Worm (Caenorhabditis elegans) whole organism, young adult: ENCODE data around the gene ZK622.4.
A peak's percentile ranks its signal among the peaks of the same experiment; 100 is the strongest.

ENCODE experiments used
- B0261.1 ChIP-seq: sonication (generic microtip); optimal IDR thresholded peaks from 2 replicates; lab custom pipeline; 2016; ENCODE audit warnings: mild to moderate bottlenecking, missing genetic modification characterization, moderate library complexity, missing compliant biosample characterization
- B0336.3 ChIP-seq: fragments of 200-800 bp; sonication (Bioruptor generic); IDR thresholded peaks from 2 replicates; pipeline ENCODE4 v1.3.6; 2022; ENCODE audit warnings: missing genetic modification characterization, missing compliant biosample characterization
- C06A6.2 ChIP-seq: fragments of 200-800 bp; sonication (Bioruptor generic); conservative IDR thresholded peaks from 2 replicates; pipeline ENCODE4 v1.3.6; 2022; ENCODE audit warnings: missing genetic modification characterization, missing compliant biosample characterization
- K12H6.12 ChIP-seq: fragments of 200-800 bp; sonication (Bioruptor generic); optimal IDR thresholded peaks from 2 replicates; lab custom pipeline; 2018; ENCODE audit warnings: mild to moderate bottlenecking, missing genetic modification characterization, missing compliant biosample characterization
- Y53G8AR.9 ChIP-seq: fragments of 200-800 bp; sonication (Bioruptor generic); conservative IDR thresholded peaks from 2 replicates; pipeline ENCODE4 v1.3.6; 2022; ENCODE audit warnings: missing genetic modification reagents, missing genetic modification characterization, missing compliant biosample characterization
- akir-1 ChIP-seq: fragments of 200-800 bp; sonication (Bioruptor generic); optimal IDR thresholded peaks from 2 replicates; lab custom pipeline; 2018; ENCODE audit warnings: mild to moderate bottlenecking, missing genetic modification characterization, moderate library complexity, missing compliant biosample characterization
- ama-1 ChIP-seq, 3 experiments: fragments of 150-350 bp in 1 of 3; sonication (generic microtip) in 2 of 3; optimal IDR thresholded peaks; 2 replicates each; lab custom pipeline; 2014 to 2018; ENCODE audit warnings: missing biosample characterization in 2 of 3, missing genetic modification characterization in 2 of 3, missing genetic modification reagents in 2 of 3
- aptf-3 ChIP-seq: fragments of 200-800 bp; sonication (Bioruptor generic); IDR thresholded peaks from 2 replicates; pipeline ENCODE4 v1.3.6; 2022; ENCODE audit warnings: missing genetic modification characterization, missing compliant biosample characterization
- attf-5 ChIP-seq: fragments of 200-800 bp; sonication (Bioruptor generic); optimal IDR thresholded peaks from 2 replicates; lab custom pipeline; 2018; ENCODE audit warnings: mild to moderate bottlenecking, missing genetic modification characterization, missing compliant biosample characterization
- attf-6 ChIP-seq: fragments of 200-800 bp; sonication (Bioruptor generic); IDR thresholded peaks from 2 replicates; pipeline ENCODE4 v1.3.6; 2022; ENCODE audit warnings: missing genetic modification reagents, missing genetic modification characterization, missing compliant biosample characterization
- bed-2 ChIP-seq: fragments of 200-800 bp; sonication (Bioruptor generic); IDR thresholded peaks from 2 replicates; pipeline ENCODE4 v1.3.6; 2022; ENCODE audit warnings: missing genetic modification reagents, missing genetic modification characterization, missing compliant biosample characterization
- cebp-1 ChIP-seq, 2 experiments: fragments of 200-800 bp in 1 of 2; sonication (Bioruptor generic) in 1 of 2; sonication (generic microtip) in 1 of 2; IDR thresholded peaks in 1 of 2; optimal IDR thresholded peaks in 1 of 2; 2 replicates each; pipeline versions ENCODE4 v1.3.6 to Lab custom; 2017 to 2022; ENCODE audit warnings: missing compliant biosample characterization in 2 of 2, missing genetic modification characterization in 2 of 2, mild to moderate bottlenecking in 1 of 2, missing genetic modification reagents in 1 of 2, moderate library complexity in 1 of 2
- cebp-2 ChIP-seq: fragments of 200-800 bp; sonication (Bioruptor generic); IDR thresholded peaks from 2 replicates; pipeline ENCODE4 v1.3.6; 2022; ENCODE audit warnings: missing genetic modification characterization, missing compliant biosample characterization
- ceh-79 ChIP-seq: sonication (generic microtip); optimal IDR thresholded peaks from 2 replicates; lab custom pipeline; 2017; ENCODE audit warnings: mild to moderate bottlenecking, missing genetic modification characterization, missing compliant biosample characterization
- die-1 ChIP-seq: sonication (generic microtip); optimal IDR thresholded peaks from 2 replicates; lab custom pipeline; 2016; ENCODE audit warnings: missing genotype, mild to moderate bottlenecking, missing genetic modification characterization, missing compliant biosample characterization
- dox-1 ChIP-seq: fragments of 200-800 bp; sonication (Bioruptor generic); IDR thresholded peaks from 2 replicates; pipeline ENCODE4 v1.3.6; 2022; ENCODE audit warnings: missing genetic modification reagents, missing genetic modification characterization, missing compliant biosample characterization
- dpl-1 ChIP-seq: fragments of 150-350 bp; optimal IDR thresholded peaks from 2 replicates; lab custom pipeline; 2014; ENCODE audit warnings: missing biosample characterization, missing genetic modification reagents, missing genetic modification characterization
- efl-1 ChIP-seq: fragments of 150-350 bp; optimal IDR thresholded peaks from 2 replicates; lab custom pipeline; 2014; ENCODE audit warnings: missing biosample characterization, missing genetic modification reagents, missing genetic modification characterization
- egl-44 ChIP-seq: fragments of 200-800 bp; sonication (Bioruptor generic); IDR thresholded peaks from 2 replicates; pipeline ENCODE4 v1.3.6; 2022; ENCODE audit warnings: missing genetic modification reagents, missing genetic modification characterization, missing compliant biosample characterization
- ets-4 ChIP-seq: fragments of 200-800 bp; sonication (Bioruptor generic); optimal IDR thresholded peaks from 2 replicates; lab custom pipeline; 2018; ENCODE audit warnings: mild to moderate bottlenecking, missing genetic modification characterization, missing compliant biosample characterization
- hmg-1.2 ChIP-seq: fragments of 200-800 bp; sonication (Bioruptor generic); IDR thresholded peaks from 2 replicates; pipeline ENCODE4 v1.3.6; 2022; ENCODE audit warnings: missing genetic modification reagents, missing genetic modification characterization, missing compliant biosample characterization
- let-526 ChIP-seq: fragments of 200-800 bp; sonication (Bioruptor generic); IDR thresholded peaks from 2 replicates; pipeline ENCODE4 v1.3.6; 2022; ENCODE audit warnings: missing genetic modification reagents, missing genetic modification characterization, missing compliant biosample characterization
- let-607 ChIP-seq, 2 experiments: fragments of 200-800 bp in 1 of 2; sonication (Bioruptor generic) in 1 of 2; sonication (generic microtip) in 1 of 2; optimal IDR thresholded peaks; 2 replicates each; lab custom pipeline; 2016 to 2018; ENCODE audit warnings: mild to moderate bottlenecking in 2 of 2, missing compliant biosample characterization in 2 of 2, missing genetic modification characterization in 2 of 2, moderate library complexity in 2 of 2, missing genotype in 1 of 2
- lin-54 ChIP-seq: fragments of 200-800 bp; sonication (Bioruptor generic); optimal IDR thresholded peaks from 2 replicates; lab custom pipeline; 2018; ENCODE audit warnings: mild to moderate bottlenecking, missing genetic modification characterization, missing compliant biosample characterization
- lsl-1 ChIP-seq: fragments of 200-800 bp; sonication (Bioruptor generic); optimal IDR thresholded peaks from 2 replicates; lab custom pipeline; 2018; ENCODE audit warnings: mild to moderate bottlenecking, missing genetic modification characterization, moderate library complexity, missing compliant biosample characterization
- madf-10 ChIP-seq: sonication (generic microtip); optimal IDR thresholded peaks from 2 replicates; lab custom pipeline; 2016; ENCODE audit warnings: mild to moderate bottlenecking, missing genetic modification characterization, missing compliant biosample characterization
- mcd-1 ChIP-seq: fragments of 200-800 bp; sonication (Bioruptor generic); IDR thresholded peaks from 2 replicates; pipeline ENCODE4 v1.3.6; 2022; ENCODE audit warnings: missing genetic modification reagents, missing genetic modification characterization, missing compliant biosample characterization
- mel-28 ChIP-seq: sonication (generic microtip); optimal IDR thresholded peaks from 2 replicates; lab custom pipeline; 2016; ENCODE audit warnings: borderline replicate concordance, mild to moderate bottlenecking, missing genetic modification characterization, missing compliant biosample characterization
- nfya-2 ChIP-seq: fragments of 200-800 bp; sonication (Bioruptor generic); IDR thresholded peaks from 2 replicates; pipeline ENCODE4 v1.3.6; 2022; ENCODE audit warnings: missing genetic modification reagents, missing genetic modification characterization, missing compliant biosample characterization
- nfyb-1 ChIP-seq: fragments of 200-800 bp; sonication (Bioruptor generic); IDR thresholded peaks from 2 replicates; pipeline ENCODE4 v1.3.6; 2022; ENCODE audit warnings: missing genetic modification reagents, missing genetic modification characterization, missing compliant biosample characterization
- nhr-80 ChIP-seq: sonication (generic microtip); optimal IDR thresholded peaks from 2 replicates; lab custom pipeline; 2016; ENCODE audit warnings: missing genetic modification characterization, missing compliant biosample characterization
- pbrm-1 ChIP-seq: fragments of 200-800 bp; sonication (Bioruptor generic); IDR thresholded peaks from 2 replicates; pipeline ENCODE4 v1.3.6; 2022; ENCODE audit warnings: missing genetic modification reagents, missing genetic modification characterization, missing compliant biosample characterization
- pha-4 ChIP-seq: fragments of 150-350 bp; sonication (generic microtip); optimal IDR thresholded peaks from 2 replicates; lab custom pipeline; 2014; ENCODE audit warnings: missing biosample characterization, missing genetic modification reagents, missing genetic modification characterization
- rcor-1 ChIP-seq: fragments of 200-800 bp; sonication (Bioruptor generic); IDR thresholded peaks from 2 replicates; pipeline ENCODE4 v1.3.6; 2022; ENCODE audit warnings: missing genetic modification reagents, missing genetic modification characterization, missing compliant biosample characterization
- repo-1 ChIP-seq: sonication (generic microtip); optimal IDR thresholded peaks from 2 replicates; lab custom pipeline; 2017; ENCODE audit warnings: mild to moderate bottlenecking, missing genetic modification characterization, missing compliant biosample characterization
- sdz-38 ChIP-seq: sonication (generic microtip); optimal IDR thresholded peaks from 2 replicates; lab custom pipeline; 2016; ENCODE audit warnings: missing genotype, missing genetic modification characterization, missing compliant biosample characterization
- snpc-1.1 ChIP-seq: sonication (generic microtip); optimal IDR thresholded peaks from 2 replicates; lab custom pipeline; 2017; ENCODE audit warnings: missing genetic modification characterization, mild to moderate bottlenecking, missing compliant biosample characterization, antibody characterized with exemption, moderate library complexity, missing genotype, missing genetic modification reagents; ENCODE audit not compliant: insufficient read depth
- tbp1 ChIP-seq: fragments of 200-800 bp; sonication (Bioruptor generic); optimal IDR thresholded peaks from 2 replicates; lab custom pipeline; 2018; ENCODE audit warnings: mild to moderate bottlenecking, missing genetic modification characterization, missing compliant biosample characterization
- tlf-1 ChIP-seq: fragments of 200-800 bp; sonication (Bioruptor generic); optimal IDR thresholded peaks from 2 replicates; lab custom pipeline; 2018; ENCODE audit warnings: mild to moderate bottlenecking, missing genetic modification characterization, missing compliant biosample characterization
- unc-130 ChIP-seq: sonication (generic microtip); optimal IDR thresholded peaks from 2 replicates; lab custom pipeline; 2016; ENCODE audit warnings: missing genetic modification reagents, missing genetic modification characterization, missing compliant biosample characterization
- unc-62 ChIP-seq: fragments of 150-350 bp; optimal IDR thresholded peaks from 2 replicates; lab custom pipeline; 2014; ENCODE audit warnings: missing biosample characterization, missing genetic modification reagents, missing genetic modification characterization
- ztf-25 ChIP-seq: fragments of 200-800 bp; sonication (Bioruptor generic); IDR thresholded peaks from 2 replicates; pipeline ENCODE4 v1.3.6; 2022; ENCODE audit warnings: missing genetic modification reagents, missing genetic modification characterization, missing compliant biosample characterization

ZK622.4 gene

DNA sequence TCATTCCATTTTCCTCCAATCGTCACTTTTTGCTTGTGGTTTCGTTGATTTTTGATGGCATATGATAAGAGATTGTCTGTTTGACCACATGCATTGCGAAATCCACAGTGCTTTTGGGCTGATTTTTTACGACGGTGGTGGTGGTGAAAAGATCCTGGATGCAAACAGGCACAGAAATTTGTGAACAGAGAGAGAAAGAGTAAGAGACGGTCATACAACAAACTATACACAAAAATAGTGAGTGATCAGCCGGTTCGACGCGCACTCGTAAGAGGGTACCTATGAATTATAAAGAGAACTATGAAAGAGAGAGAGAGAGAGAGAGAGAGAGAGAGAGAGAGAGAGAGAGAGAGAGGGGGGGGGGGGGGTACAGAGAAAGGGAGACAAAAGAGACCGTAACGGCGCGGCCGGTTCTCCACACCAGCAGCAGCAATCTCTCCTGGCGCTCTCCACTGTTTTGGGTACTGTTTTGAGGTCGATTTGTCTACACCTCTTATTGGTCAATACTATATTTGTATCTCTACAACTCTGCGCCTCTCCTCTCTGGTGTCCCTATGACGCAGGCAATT lies 29.3 kb downstream of the ZK622.4 start (continued):
- no peak for TF ChIP-seq ama-1 (optimal IDR thresholded peaks at IDR 0.05; lab: Kevin White, UChicago)
- TF ChIP-seq ama-1 (GFP tag; optimal IDR thresholded peaks at IDR 0.05; lab: Kevin White, UChicago): no peak
- TF ChIP-seq unc-130 (GFP tag; lab: Kevin White, UChicago): no peak
- TF ChIP-seq rcor-1: no peak
- no peak for TF ChIP-seq akir-1 (GFP tag; lab: Kevin White, UChicago)
- no peak for TF ChIP-seq mel-28 (tag; lab: Kevin White, UChicago)
- peak; percentile 76 for TF ChIP-seq dox-1 (GFP tag; lab: Robert Waterston, UW)
- TF ChIP-seq ztf-25 (GFP tag; lab: Robert Waterston, UW): no peak
- 0 out of 2 replicates have a peak, but pooled peaks have one; percentile 18 for TF ChIP-seq nfyb-1 (GFP tag; lab: Robert Waterston, UW)
- no peak for TF ChIP-seq madf-10
- no peak for TF ChIP-seq bed-2 (GFP tag; lab: Robert Waterston, UW)
- TF ChIP-seq lin-54: peak; percentile 31
- no peak for TF ChIP-seq attf-6 (GFP tag; lab: Robert Waterston, UW)
- TF ChIP-seq attf-5: peak; percentile 11
- TF ChIP-seq B0336.3: peak; percentile 82
- TF ChIP-seq, all 124 proteins: peak for 23

DNA sequence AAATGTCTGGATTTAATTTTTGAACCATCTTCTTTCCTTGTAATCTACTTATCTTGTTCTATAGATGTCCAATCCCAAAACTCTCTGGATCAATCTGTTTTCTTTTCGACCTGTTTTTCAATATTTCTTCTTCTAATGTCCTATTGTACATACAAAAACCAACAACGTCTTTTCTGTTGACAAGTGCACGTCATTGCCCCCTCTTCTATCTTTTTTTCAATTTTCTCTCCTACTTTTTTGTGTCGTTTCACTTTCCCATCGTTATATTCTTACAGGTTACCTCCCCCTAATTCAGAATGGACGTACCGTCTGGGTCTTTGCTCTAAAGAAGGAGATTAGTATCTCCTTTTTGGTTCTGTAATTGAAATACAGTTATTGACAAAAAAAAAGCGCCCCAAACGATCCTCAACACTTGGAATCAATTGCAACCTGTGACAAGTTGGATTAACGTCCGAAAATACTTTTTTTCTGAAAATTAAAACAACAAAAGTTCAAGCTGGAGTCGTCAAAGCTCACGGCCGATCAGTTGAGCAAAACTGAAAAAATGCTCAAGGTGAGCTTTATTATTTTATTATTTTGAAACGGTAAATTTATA lies 30.3 kb downstream of the ZK622.4 start, which contains the start of gene vhp-1:
Gene vhp-1 (plus strand): TSS at position 545 of the 595 bp plus-strand sequence.
- TF ChIP-seq K12H6.12 (no peak), nhr-80 (tag; lab: Kevin White, UChicago) (no peak), ceh-79 (tag; lab: Kevin White, UChicago) (no peak), aptf-3 (no peak), repo-1 (tag; lab: Kevin White, UChicago) (no peak), nfya-2 (GFP tag; lab: Robert Waterston, UW) (no peak), die-1 (tag; lab: Kevin White, UChicago) (no peak), dpl-1 (GFP tag; lab: Kevin White, UChicago) (no peak), let-607 (tag; optimal IDR thresholded peaks at IDR 0.05; lab: Kevin White, UChicago) (no peak)

DNA sequence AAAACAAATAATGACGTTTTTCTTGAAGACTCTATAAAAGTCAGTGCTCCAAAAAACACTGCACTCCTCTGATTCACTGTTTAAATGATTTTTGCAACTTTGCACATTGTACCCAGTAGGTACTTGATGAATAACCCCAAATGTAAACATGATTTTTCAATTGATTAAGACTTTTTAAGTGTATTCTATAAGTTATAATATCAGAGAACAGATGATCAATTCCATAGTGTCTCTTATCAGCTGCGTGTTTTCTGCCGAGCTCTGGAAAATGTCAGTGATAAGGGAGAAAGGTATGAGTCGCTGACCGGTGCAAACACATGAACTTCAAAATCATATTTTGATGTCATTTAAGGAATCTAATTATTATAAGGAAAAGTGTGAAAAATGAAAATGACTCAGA lies 31.3 kb downstream of the ZK622.4 start:
- TF ChIP-seq B0336.3 (0 out of 2 replicates have a peak, but pooled peaks have one; percentile 29), C06A6.2 (GFP tag; lab: Robert Waterston, UW) (no peak), tbp1 (GFP tag; lab: Kevin White, UChicago) (peak; percentile 3), ets-4 (GFP tag; lab: Kevin White, UChicago) (peak; percentile 11), snpc-1.1 (tag; lab: Kevin White, UChicago) (no peak), unc-62 (GFP tag; lab: Kevin White, UChicago) (peak; percentile 36), nhr-80 (tag; lab: Kevin White, UChicago) (peak; percentile 88), cebp-1 (GFP tag; IDR thresholded peaks at IDR 0.05; lab: Robert Waterston, UW) (no peak), cebp-1 (tag; optimal IDR thresholded peaks at IDR 0.05; lab: Kevin White, UChicago) (peak; percentile 46), pha-4 (peak; percentile 67)

DNA sequence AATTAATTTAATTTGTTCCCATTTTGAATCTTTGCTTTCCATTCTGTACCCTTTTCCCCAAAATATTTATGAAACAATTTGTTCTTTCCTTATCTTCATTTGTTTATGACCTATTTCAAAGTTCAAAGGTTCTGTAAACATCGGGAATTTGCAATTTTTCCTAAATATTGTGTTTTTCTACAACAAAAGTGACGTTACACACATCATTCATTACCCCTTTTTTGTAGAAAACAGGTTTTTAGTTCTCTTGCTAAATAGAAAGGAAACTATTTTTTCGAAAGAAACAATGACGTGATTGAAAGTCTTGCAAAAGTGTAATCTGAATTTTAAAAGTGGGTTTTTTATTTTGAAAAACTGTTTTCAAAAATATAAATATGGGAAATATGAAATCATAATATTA lies 32.2 kb downstream of the ZK622.4 start:
- TF ChIP-seq ceh-79 (tag; lab: Kevin White, UChicago) (no peak), K12H6.12 (no peak), egl-44 (GFP tag; lab: Robert Waterston, UW) (no peak), pbrm-1 (GFP tag; lab: Robert Waterston, UW) (no peak), Y53G8AR.9 (no peak), cebp-2 (no peak), lsl-1 (no peak), B0261.1 (no peak), mel-28 (tag; lab: Kevin White, UChicago) (no peak), C06A6.2 (GFP tag; lab: Robert Waterston, UW) (no peak), tlf-1 (GFP tag; lab: Kevin White, UChicago) (no peak), hmg-1.2 (GFP tag; lab: Robert Waterston, UW) (no peak), attf-5 (no peak), mcd-1 (GFP tag; lab: Robert Waterston, UW) (no peak), sdz-38 (tag; lab: Kevin White, UChicago) (no peak), efl-1 (no peak), let-526 (GFP tag; lab: Robert Waterston, UW) (no peak), snpc-1.1 (tag; lab: Kevin White, UChicago) (no peak)
